Worm (Caenorhabditis elegans) whole organism, L4 larva: ENCODE data around the gene Y49E10.4.
A peak's percentile ranks its signal among the peaks of the same experiment; 100 is the strongest.
"Not testable (repeated sequence)": the region's sequence is repeated elsewhere in the genome, so short reads cannot be mapped to it uniquely, and the experiment has no call there.

ENCODE experiments used
- D1046.2 ChIP-seq: fragments of 200-800 bp; sonication (Bioruptor generic); IDR thresholded peaks from 2 replicates; pipeline ENCODE4 v1.3.6; 2022; ENCODE audit warnings: missing genetic modification characterization, missing compliant biosample characterization
- F26F4.8 ChIP-seq: fragments of 200-800 bp; sonication (Bioruptor generic); conservative IDR thresholded peaks from 2 replicates; pipeline ENCODE4 v1.3.6; 2022; ENCODE audit warnings: missing genetic modification characterization, missing compliant biosample characterization
- R02D3.7 ChIP-seq: fragments of 150-350 bp; sonication (generic microtip); optimal IDR thresholded peaks from 3 replicates; lab custom pipeline; 2014; ENCODE audit warnings: missing biosample characterization, missing genetic modification characterization
- Y48G9A.11 ChIP-seq: fragments of 200-800 bp; sonication (Bioruptor generic); IDR thresholded peaks from 2 replicates; pipeline ENCODE4 v1.3.6; 2022; ENCODE audit warnings: missing genetic modification reagents, missing genetic modification characterization, missing compliant biosample characterization
- ZK337.2 ChIP-seq: fragments of 200-800 bp; sonication (Bioruptor generic); IDR thresholded peaks from 2 replicates; pipeline ENCODE4 v1.3.6; 2022; ENCODE audit warnings: missing genetic modification reagents, missing genetic modification characterization, missing compliant biosample characterization
- aha-1 ChIP-seq: fragments of 150-350 bp; peaks from one replicate; lab custom pipeline; 2014; ENCODE audit warnings: missing biosample characterization, missing genetic modification characterization
- aly-2 ChIP-seq: sonication (generic microtip); optimal IDR thresholded peaks from 2 replicates; lab custom pipeline; 2018; ENCODE audit warnings: missing biosample characterization, missing genetic modification characterization
- ceh-28 ChIP-seq: fragments of 150-350 bp; optimal IDR thresholded peaks from 2 replicates; lab custom pipeline; 2014; ENCODE audit warnings: missing biosample characterization, missing genetic modification reagents, missing genetic modification characterization
- daf-8 ChIP-seq: fragments of 200-800 bp; sonication (Bioruptor generic); IDR thresholded peaks from 2 replicates; pipeline ENCODE4 v1.3.6; 2022; ENCODE audit warnings: missing genetic modification characterization, missing compliant biosample characterization
- dmd-6 ChIP-seq: fragments of 200-800 bp; sonication (Bioruptor generic); IDR thresholded peaks from 2 replicates; pipeline ENCODE4 v1.3.6; 2022; ENCODE audit warnings: missing genetic modification reagents, missing genetic modification characterization, missing compliant biosample characterization
- egl-43 ChIP-seq: fragments of 200-800 bp; sonication (Bioruptor generic); IDR thresholded peaks from 2 replicates; pipeline ENCODE4 v1.3.6; 2022; ENCODE audit warnings: missing genetic modification reagents, missing genetic modification characterization, missing compliant biosample characterization
- fkh-10 ChIP-seq: fragments of 150-350 bp; optimal IDR thresholded peaks from 2 replicates; lab custom pipeline; 2014; ENCODE audit warnings: missing biosample characterization, missing genetic modification reagents, missing genetic modification characterization
- hlh-30 ChIP-seq: sonication (generic microtip); optimal IDR thresholded peaks from 2 replicates; lab custom pipeline; 2017; ENCODE audit warnings: antibody characterized with exemption, mild to moderate bottlenecking, missing genetic modification characterization, missing compliant biosample characterization; ENCODE audit not compliant: insufficient read depth
- lin-1 ChIP-seq: fragments of 200-800 bp; sonication (Bioruptor generic); IDR thresholded peaks from 2 replicates; pipeline ENCODE4 v1.3.6; 2022; ENCODE audit warnings: missing genetic modification reagents, missing genetic modification characterization, missing compliant biosample characterization
- lin-15B ChIP-seq: fragments of 150-350 bp; sonication (generic microtip); optimal IDR thresholded peaks from 3 replicates; lab custom pipeline; 2014; ENCODE audit warnings: missing biosample characterization, missing genetic modification characterization
- lin-38 ChIP-seq: fragments of 200-800 bp; sonication (Bioruptor generic); IDR thresholded peaks from 2 replicates; pipeline ENCODE4 v1.3.6; 2022; ENCODE audit warnings: missing genetic modification reagents, missing genetic modification characterization, missing compliant biosample characterization
- lsy-2 ChIP-seq, 2 experiments: fragments of 150-350 bp in 1 of 2; sonication (generic microtip) in 1 of 2; optimal IDR thresholded peaks; 2 replicates each; lab custom pipeline; 2014 to 2017; ENCODE audit warnings: missing biosample characterization in 2 of 2, missing genetic modification characterization in 2 of 2
- madf-5 ChIP-seq, 2 experiments: fragments of 200-800 bp; sonication (Bioruptor generic); IDR thresholded peaks; 2 replicates each; pipeline ENCODE4 v1.3.6; 2022; ENCODE audit warnings: missing compliant biosample characterization in 2 of 2, missing genetic modification characterization in 2 of 2
- mdt-29 ChIP-seq: fragments of 200-800 bp; sonication (Bioruptor generic); IDR thresholded peaks from 2 replicates; pipeline ENCODE4 v1.3.6; 2022; ENCODE audit warnings: missing genetic modification reagents, missing genetic modification characterization, missing compliant biosample characterization
- mxl-2 ChIP-seq: fragments of 200-800 bp; sonication (Bioruptor generic); conservative IDR thresholded peaks from 2 replicates; pipeline ENCODE4 v1.3.6; 2022; ENCODE audit warnings: missing genetic modification reagents, missing genetic modification characterization, missing compliant biosample characterization
- nhr-41 ChIP-seq: fragments of 200-800 bp; sonication (Bioruptor generic); IDR thresholded peaks from 2 replicates; pipeline ENCODE4 v1.3.6; 2022; ENCODE audit warnings: missing genetic modification reagents, missing genetic modification characterization, missing compliant biosample characterization
- nhr-6 ChIP-seq: fragments of 150-350 bp; optimal IDR thresholded peaks from 2 replicates; lab custom pipeline; 2014; ENCODE audit warnings: missing biosample characterization, missing genetic modification characterization
- nhr-76 ChIP-seq: fragments of 150-350 bp; optimal IDR thresholded peaks from 2 replicates; lab custom pipeline; 2014; ENCODE audit warnings: missing biosample characterization, missing genetic modification characterization
- pha-4 ChIP-seq, 2 experiments: fragments of 150-350 bp in 1 of 2; fragments of 200-800 bp in 1 of 2; sonication (Bioruptor generic) in 1 of 2; IDR thresholded peaks in 1 of 2; optimal IDR thresholded peaks in 1 of 2; 2 replicates each; pipeline versions ENCODE4 v1.3.6 to Lab custom; 2014 to 2022; ENCODE audit warnings: missing genetic modification characterization in 2 of 2, missing genetic modification reagents in 2 of 2, missing biosample characterization in 1 of 2, missing compliant biosample characterization in 1 of 2
- set-16 ChIP-seq: fragments of 200-800 bp; sonication (Bioruptor generic); IDR thresholded peaks from 2 replicates; pipeline ENCODE4 v1.3.6; 2022; ENCODE audit warnings: missing genetic modification reagents, missing genetic modification characterization, missing compliant biosample characterization
- skn-1 ChIP-seq: fragments of 150-350 bp; optimal IDR thresholded peaks from 2 replicates; lab custom pipeline; 2014; ENCODE audit warnings: missing biosample characterization, missing genetic modification characterization
- snpc-1.2 ChIP-seq: fragments of 200-800 bp; sonication (Bioruptor generic); IDR thresholded peaks from 2 replicates; pipeline ENCODE4 v1.3.6; 2022; ENCODE audit warnings: missing genetic modification reagents, missing genetic modification characterization, missing compliant biosample characterization
- unc-62 ChIP-seq, 3 experiments: fragments of 150-350 bp in 1 of 3; sonication (generic microtip); optimal IDR thresholded peaks in 2 of 3; peaks in 1 of 3; 1 replicate in 1 of 3; 2 replicates in 2 of 3; lab custom pipeline; 2014 to 2017; ENCODE audit warnings: missing biosample characterization in 3 of 3, missing genetic modification characterization in 3 of 3, missing genetic modification reagents in 3 of 3, missing genotype in 1 of 3
- vab-7 ChIP-seq: fragments of 200-800 bp; sonication (Bioruptor generic); IDR thresholded peaks from 2 replicates; pipeline ENCODE4 v1.3.6; 2022; ENCODE audit warnings: missing genetic modification reagents, missing genetic modification characterization, missing compliant biosample characterization
- zfp-2 ChIP-seq: sonication (generic microtip); optimal IDR thresholded peaks from 2 replicates; lab custom pipeline; 2016; ENCODE audit warnings: mild to moderate bottlenecking, missing genetic modification characterization, missing compliant biosample characterization

The Y49E10.4 gene

DNA sequence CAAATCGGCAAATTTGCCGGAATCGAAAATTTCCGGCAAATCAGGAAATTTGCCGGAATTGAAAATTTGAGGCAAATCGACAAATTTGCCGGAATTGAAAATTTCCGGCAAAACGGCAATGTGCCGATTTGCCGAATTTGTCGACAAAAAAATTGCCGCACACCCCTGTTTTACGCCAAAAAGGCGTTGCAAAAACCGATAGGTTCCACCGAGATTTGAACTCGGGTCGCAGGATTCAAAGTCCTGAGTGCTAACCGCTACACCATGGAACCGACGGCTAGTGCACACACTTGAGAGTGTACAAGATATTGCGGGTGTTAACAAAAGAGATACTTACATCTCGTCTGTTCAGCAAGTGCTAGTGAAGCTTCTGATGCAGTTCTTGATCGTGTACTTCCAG, 16.1 kb upstream of the Y49E10.4 start (continued):
- TF ChIP-seq nhr-6: no peak
- TF ChIP-seq skn-1: no peak
- TF ChIP-seq fkh-10 (GFP tag; lab: Kevin White, UChicago): no peak
- TF ChIP-seq vab-7 (GFP tag; lab: Robert Waterston, UW): peak; percentile 59
- TF ChIP-seq mdt-29 (GFP tag; lab: Robert Waterston, UW): 0 out of 2 replicates have a peak, but pooled peaks have one; percentile 21
- peak; percentile 4 for TF ChIP-seq hlh-30 (tag; lab: Kevin White, UChicago)
- TF ChIP-seq zfp-2 (tag; lab: Kevin White, UChicago): peak; percentile 7
- TF ChIP-seq nhr-76 (tag; lab: Kevin White, UChicago): no peak
- TF ChIP-seq unc-62 (GFP tag; optimal IDR thresholded peaks at IDR 0.05 in 1 of 2; lab: Kevin White, UChicago): peak in 1 of 2 experiments; percentile 62
- no peak for TF ChIP-seq unc-62 (tag; optimal IDR thresholded peaks at IDR 0.05; lab: Kevin White, UChicago)
- peak; percentile 25; the same call in 1 of the 2 replicates for TF ChIP-seq dmd-6
- no peak for TF ChIP-seq daf-8 (GFP tag; lab: Robert Waterston, UW)
- TF ChIP-seq pha-4 (GFP tag; IDR thresholded peaks at IDR 0.05; lab: Robert Waterston, UW): peak; percentile 61; the same call in 1 of the 2 replicates
- TF ChIP-seq pha-4 (tag; optimal IDR thresholded peaks at IDR 0.05; lab: Kevin White, UChicago): no peak
- TF ChIP-seq egl-43 (GFP tag; lab: Robert Waterston, UW): peak; percentile 83
- TF ChIP-seq, all 104 proteins: peak for 31

DNA sequence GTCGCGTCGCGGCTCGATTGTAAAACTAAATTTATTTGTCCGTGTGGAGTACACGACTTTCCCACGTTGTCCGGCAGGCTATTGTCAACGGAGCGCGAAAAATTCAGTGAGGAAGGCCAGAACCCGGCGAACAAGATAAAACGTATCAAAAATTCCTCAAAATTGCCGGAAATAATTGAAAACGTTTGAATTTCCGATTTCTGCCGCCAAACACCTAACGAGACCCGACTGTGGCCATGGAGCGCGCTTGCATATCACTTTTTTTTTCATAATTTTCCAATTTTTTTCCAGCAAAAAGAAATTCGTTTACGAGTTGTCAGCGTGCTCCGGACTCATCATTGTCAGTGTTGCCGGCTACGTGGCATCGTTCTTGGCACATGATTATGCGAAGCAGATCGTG, 14.9 kb upstream of the Y49E10.4 start:
- TF ChIP-seq R02D3.7 (no peak), nhr-41 (GFP tag; lab: Robert Waterston, UW) (no peak), lin-1 (no peak), lsy-2 (tag; optimal IDR thresholded peaks at IDR 0.05; lab: Kevin White, UChicago) (no peak), mxl-2 (GFP tag; lab: Robert Waterston, UW) (no peak), aha-1 (peak; percentile 93), aly-2 (tag; lab: Kevin White, UChicago) (no peak), unc-62 (GFP tag; optimal IDR thresholded peaks at IDR 0.05 in 1 of 2; lab: Kevin White, UChicago) (peak in 1 of 2 experiments; percentile 55), unc-62 (tag; optimal IDR thresholded peaks at IDR 0.05; lab: Kevin White, UChicago) (no peak)
- TF ChIP-seq, all 104 proteins: peak for 2

DNA sequence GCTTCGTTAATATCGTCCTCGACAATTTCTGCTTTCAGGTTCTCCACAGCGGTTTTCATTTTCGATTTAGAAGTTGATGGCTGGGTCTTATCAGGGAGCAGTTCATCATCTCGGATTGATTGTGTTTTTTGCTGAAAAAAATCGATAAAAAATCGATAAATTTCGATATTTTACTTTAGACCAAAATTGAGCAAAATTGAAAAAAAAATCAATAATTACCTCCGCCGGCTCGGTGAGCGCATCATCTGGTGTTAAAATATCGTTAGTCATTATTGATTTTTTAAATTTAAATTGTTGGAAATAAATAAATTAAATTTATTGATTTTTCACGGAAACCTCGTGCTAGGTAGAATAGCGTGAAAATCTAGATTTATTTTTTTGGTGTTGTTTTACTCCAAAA, 11.5 kb upstream of the Y49E10.4 start, which contains the start of gene Y49E10.10:
Y49E10.10 (plus strand) TSS at position 381 of the 400 bp plus-strand sequence.
- TF ChIP-seq ceh-28 (tag; lab: Kevin White, UChicago) (peak; percentile 93), lin-15B (no peak)
- TF ChIP-seq, all 104 proteins: peak for 1

DNA sequence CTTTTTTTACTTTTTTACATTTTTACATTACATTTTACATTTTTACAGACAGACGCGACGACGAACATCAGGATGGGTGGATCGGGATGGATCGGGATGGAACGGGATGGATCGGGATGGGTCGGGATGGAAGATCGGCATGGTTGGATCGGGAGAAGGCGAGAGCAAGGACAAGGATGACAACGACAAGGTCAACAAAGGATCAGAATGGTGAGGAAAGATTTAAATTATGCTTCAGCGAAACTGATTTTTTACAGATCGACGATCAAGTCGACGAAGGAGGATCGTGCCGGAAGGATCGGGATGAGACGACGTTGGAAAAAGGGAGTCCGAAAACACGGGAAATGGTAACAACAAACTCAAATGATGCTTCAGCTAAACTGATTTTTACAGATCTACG, 4.5 kb upstream of the Y49E10.4 start:
- peak; percentile 92 for TF ChIP-seq aha-1
- TF ChIP-seq ceh-28 (tag; lab: Kevin White, UChicago): no peak
- TF ChIP-seq, all 104 proteins: peak for 1

DNA sequence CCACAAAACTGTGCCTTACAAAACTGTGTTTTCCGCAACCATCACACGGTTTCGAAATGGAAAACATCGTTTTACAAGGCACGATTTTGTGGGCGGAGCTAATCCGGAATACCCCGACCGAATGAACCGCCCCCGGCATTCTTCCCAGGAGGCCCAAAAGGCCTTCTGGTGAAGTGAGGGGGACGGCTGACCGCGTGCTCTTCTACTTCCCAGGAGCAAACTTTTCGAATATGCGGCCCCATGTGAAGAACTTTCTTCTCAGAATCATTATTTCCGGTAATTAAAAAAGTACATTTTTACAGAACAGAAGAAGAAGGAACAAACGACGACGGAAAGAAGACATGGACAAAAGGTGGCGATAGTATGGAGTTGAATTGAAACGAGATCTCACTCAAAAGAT, 3.7 kb upstream of the Y49E10.4 start:
- TF ChIP-seq set-16: 0 out of 2 replicates have a peak, but pooled peaks have one; percentile 34

DNA sequence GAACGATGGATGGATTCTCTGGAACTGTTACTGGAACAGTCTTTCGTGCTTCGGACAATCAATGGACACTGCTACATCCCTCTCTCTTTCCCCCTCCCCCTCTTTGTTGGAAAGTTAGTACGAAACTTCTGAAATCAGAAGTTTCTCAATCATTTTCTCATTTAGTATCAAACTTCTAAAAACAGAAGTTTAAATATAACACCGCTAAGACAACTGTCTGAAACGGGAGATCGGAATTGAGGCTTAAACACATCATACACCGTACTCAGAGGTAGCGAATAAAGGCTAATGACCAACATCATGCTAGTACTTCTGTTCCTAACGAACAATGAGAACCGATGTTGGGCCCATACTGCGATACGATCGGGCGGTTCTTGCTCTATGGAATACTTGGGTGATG, 3.0 kb upstream of the Y49E10.4 start, which contains the start of gene Y49E10.30:
Y49E10.30 (plus strand) TSS at position 301 of the 400 bp plus-strand sequence.
- TF ChIP-seq madf-5 (GFP tag; IDR thresholded peaks at IDR 0.05; lab: Robert Waterston, UW); F26F4.8 (GFP tag; lab: Robert Waterston, UW); D1046.2 (GFP tag; lab: Robert Waterston, UW): not testable (repeated sequence)

DNA sequence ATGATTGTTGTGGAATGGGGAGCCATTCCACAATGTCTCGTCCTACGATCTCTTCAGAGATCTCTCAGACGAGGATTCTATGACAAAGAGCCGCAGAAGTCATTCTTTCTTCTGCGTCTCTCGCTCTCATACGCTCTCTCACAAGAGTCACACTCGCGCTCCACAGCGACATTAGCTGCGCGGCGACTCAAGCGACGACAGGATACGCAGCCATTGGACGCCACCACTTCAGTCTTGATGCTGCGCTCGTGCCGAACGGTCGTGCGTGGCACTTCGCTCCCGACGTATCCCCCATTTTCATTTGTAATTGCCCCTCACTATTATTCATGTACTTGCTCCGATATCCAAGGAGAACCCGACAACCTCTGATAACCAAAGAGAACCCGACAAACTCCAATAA, 810 bp downstream of the Y49E10.4 start:
- peak; percentile 35; the same call in 1 of the 2 replicates for TF ChIP-seq D1046.2 (GFP tag; lab: Robert Waterston, UW)
- 0 out of 2 replicates have a peak, but pooled peaks have one; percentile 55 for TF ChIP-seq Y48G9A.11 (GFP tag; lab: Robert Waterston, UW)
- TF ChIP-seq snpc-1.2 (GFP tag; lab: Robert Waterston, UW): 0 out of 2 replicates have a peak, but pooled peaks have one; percentile 39
- peak; percentile 57; the same call in 1 of the 2 replicates for TF ChIP-seq set-16
- peak; percentile 90 for TF ChIP-seq lin-38 (GFP tag; lab: Robert Waterston, UW)
- 0 out of 2 replicates have a peak, but pooled peaks have one; percentile 24 for TF ChIP-seq ZK337.2 (GFP tag; lab: Robert Waterston, UW)
- TF ChIP-seq, all 104 proteins: peak for 6; not testable (repeated sequence) for 98
